Fruit fly (Drosophila melanogaster): ENCODE results near the gene CG9953.

The CG9953 gene

DNA sequence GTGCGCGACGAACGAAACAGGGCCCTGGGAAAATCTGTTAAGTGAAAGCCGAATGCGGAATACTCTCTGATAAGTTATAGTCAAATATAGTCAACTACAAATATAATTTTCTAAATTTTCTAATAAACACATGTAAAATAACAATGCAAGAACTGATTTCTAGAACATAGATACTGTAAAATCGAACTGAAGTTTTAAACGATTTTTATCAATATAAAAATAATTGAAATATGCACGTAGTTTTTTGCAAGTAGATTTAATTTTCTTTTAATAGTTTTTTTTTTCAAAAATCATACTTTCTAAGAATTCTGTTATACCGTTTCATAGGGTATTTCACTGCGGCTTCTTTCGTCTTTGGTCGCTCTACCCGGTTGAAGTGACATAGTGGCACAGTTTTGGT is 38.9 kb downstream of the CG9953 start (continued):
- TF ChIP-seq hkb (optimal IDR thresholded peaks at IDR 0.05) (no peak), hkb (GFP tag; IDR thresholded peaks at IDR 0.05) (peak; percentile 81), en (GFP tag; optimal IDR thresholded peaks at IDR 0.05) (no peak), ac (GFP tag; optimal IDR thresholded peaks at IDR 0.05) (no peak), CG7928 (GFP tag; optimal IDR thresholded peaks at IDR 0.05) (no peak), D19A (tag; optimal IDR thresholded peaks at IDR 0.05) (peak; percentile 98), CG9437 (GFP tag; optimal IDR thresholded peaks at IDR 0.05) (peak; percentile 87), maf-S (GFP tag; optimal IDR thresholded peaks at IDR 0.05) (no peak), tap (tag; optimal IDR thresholded peaks at IDR 0.05) (peak; percentile 83), CG2889 (GFP tag; IDR thresholded peaks at IDR 0.05) (no peak), hth (optimal IDR thresholded peaks at IDR 0.05) (no peak), unpg (GFP tag; optimal IDR thresholded peaks at IDR 0.05) (peak; percentile 75), chinmo (GFP tag; IDR thresholded peaks at IDR 0.05; ENCODE audit: partially characterized antibody) (no peak), zen (tag; optimal IDR thresholded peaks at IDR 0.05) (no peak), Bteb2 (GFP tag; optimal IDR thresholded peaks at IDR 0.05) (peak; percentile 65), Fer2 (tag; optimal IDR thresholded peaks at IDR 0.05) (peak; percentile 61), lmd (GFP tag; IDR thresholded peaks at IDR 0.05) (peak; percentile 78), jing (GFP tag; optimal IDR thresholded peaks at IDR 0.05) (peak; percentile 36), klu (GFP tag; IDR thresholded peaks at IDR 0.05) (peak; percentile 71; the same call in 1 of the 2 replicates), HHEX (GFP tag; optimal IDR thresholded peaks at IDR 0.05) (peak; percentile 78), CG12236 (GFP tag; optimal IDR thresholded peaks at IDR 0.05) (no peak), CG1832 (GFP tag; optimal IDR thresholded peaks at IDR 0.05) (no peak), hbn (GFP tag; IDR thresholded peaks at IDR 0.05; ENCODE audit: partially characterized antibody) (no peak), CG16813 (GFP tag; IDR thresholded peaks at IDR 0.05; ENCODE audit: partially characterized antibody) (no peak), schlank (tag; optimal IDR thresholded peaks at IDR 0.05) (no peak), Lpt (GFP tag; optimal IDR thresholded peaks at IDR 0.05) (no peak), chm (GFP tag; IDR thresholded peaks at IDR 0.05) (peak; percentile 15; the same call in 1 of the 2 replicates), croc (GFP tag; conservative IDR thresholded peaks at IDR 0.05) (peak; percentile 79), CG13624 (GFP tag; optimal IDR thresholded peaks at IDR 0.05) (peak; percentile 30), CG3838 (GFP tag; optimal IDR thresholded peaks at IDR 0.05) (peak; percentile 45), peb (GFP tag; IDR thresholded peaks at IDR 0.05) (peak; percentile 52), CG14050 (GFP tag; IDR thresholded peaks at IDR 0.05) (peak; percentile 64), Asciz (GFP tag; optimal IDR thresholded peaks at IDR 0.05) (peak; percentile 92), scrt (GFP tag; optimal IDR thresholded peaks at IDR 0.05) (peak; percentile 68), Aef1 (GFP tag; IDR thresholded peaks at IDR 0.05) (peak; percentile 56; the same call in 2 of the 3 replicates), ab (GFP tag; optimal IDR thresholded peaks at IDR 0.05) (no peak), Trl (optimal IDR thresholded peaks at IDR 0.05) (no peak), Trl (GFP tag; optimal IDR thresholded peaks at IDR 0.05) (peak; percentile 3), Dfd (GFP tag; optimal IDR thresholded peaks at IDR 0.05) (no peak), CG3065 (GFP tag; optimal IDR thresholded peaks at IDR 0.05) (no peak), CG9932 (GFP tag; IDR thresholded peaks at IDR 0.05) (0 out of 2 replicates have a peak, but pooled peaks have one; percentile 18), toy (GFP tag; IDR thresholded peaks at IDR 0.05) (no peak), Fer3 (tag; optimal IDR thresholded peaks at IDR 0.05) (peak; percentile 83), CG32532 (GFP tag; IDR thresholded peaks at IDR 0.05) (peak; percentile 49; the same call in 1 of the 2 replicates), Doc3 (GFP tag; IDR thresholded peaks at IDR 0.05; ENCODE audit: partially characterized antibody) (no peak), Dip3 (GFP tag; optimal IDR thresholded peaks at IDR 0.05) (no peak), grn (GFP tag; optimal IDR thresholded peaks at IDR 0.05) (no peak), NfI (GFP tag; optimal IDR thresholded peaks at IDR 0.05) (peak; percentile 64), pita (GFP tag; optimal IDR thresholded peaks at IDR 0.05) (no peak), CG4854 (GFP tag; optimal IDR thresholded peaks at IDR 0.05) (peak; percentile 21), salm (tag; optimal IDR thresholded peaks at IDR 0.05) (peak; percentile 64), pho (GFP tag; optimal IDR thresholded peaks at IDR 0.05) (peak; percentile 12)

Measured in whole organism, embryonic.